Worm (Caenorhabditis elegans): ENCODE data around the gene csp-2.

csp-2 gene

ce11 chrIV:6279392-6279791 lies 28.1 kb upstream of the csp-2 start, which contains the start of gene sams-5:
TSS of gene sams-5 (minus strand) at chrIV:6279522.
- no peak for TF ChIP-seq efl-1 (GFP tag; optimal IDR thresholded peaks at IDR 0.05)
- no peak for TF ChIP-seq B0261.1 (tag; optimal IDR thresholded peaks at IDR 0.05)
- no peak for TF ChIP-seq hlh-26 (GFP tag; conservative IDR thresholded peaks at IDR 0.05)
- TF ChIP-seq B0336.3 (GFP tag; IDR thresholded peaks at IDR 0.05) = no peak
- no peak for TF ChIP-seq zim-3 (tag; optimal IDR thresholded peaks at IDR 0.05)
- TF ChIP-seq nfya-2 (GFP tag; IDR thresholded peaks at IDR 0.05) = no peak
- TF ChIP-seq mel-28 (tag; optimal IDR thresholded peaks at IDR 0.05; ENCODE audit: borderline replicate concordance) = no peak
- no peak for TF ChIP-seq chd-7 (tag; optimal IDR thresholded peaks at IDR 0.05)
- TF ChIP-seq B0019.2 (GFP tag; conservative IDR thresholded peaks at IDR 0.05) = no peak
- TF ChIP-seq F39B2.1 (GFP tag; IDR thresholded peaks at IDR 0.05) = no peak
- TF ChIP-seq rcor-1 (GFP tag; IDR thresholded peaks at IDR 0.05) = no peak
- TF ChIP-seq unc-62 (GFP tag; optimal IDR thresholded peaks at IDR 0.05) = no peak
- no peak for TF ChIP-seq somi-1 (GFP tag; optimal IDR thresholded peaks at IDR 0.05)

ce11 chrIV:6282143-6282542 lies 25.4 kb upstream of the csp-2 start, which contains the start of gene srv-32:
TSS of gene srv-32 (minus strand) at chrIV:6282243.
- TF ChIP-seq egl-44 (GFP tag; IDR thresholded peaks at IDR 0.05) (no peak), ceh-40 (GFP tag; IDR thresholded peaks at IDR 0.05) (no peak), F57C9.4 (tag; optimal IDR thresholded peaks at IDR 0.05) (no peak), B0035.1 (tag; optimal IDR thresholded peaks at IDR 0.05) (no peak), ceh-58 (GFP tag; IDR thresholded peaks at IDR 0.05) (no peak), ceh-79 (tag; optimal IDR thresholded peaks at IDR 0.05) (no peak), let-526 (GFP tag; IDR thresholded peaks at IDR 0.05) (no peak), sdz-38 (tag; optimal IDR thresholded peaks at IDR 0.05) (no peak), nfya-1 (tag; optimal IDR thresholded peaks at IDR 0.05; ENCODE audit: borderline replicate concordance, insufficient read depth) (no peak), efl-1 (GFP tag; optimal IDR thresholded peaks at IDR 0.05) (no peak), ceh-100 (GFP tag; IDR thresholded peaks at IDR 0.05) (no peak), B0019.2 (GFP tag; conservative IDR thresholded peaks at IDR 0.05) (no peak), chd-7 (tag; optimal IDR thresholded peaks at IDR 0.05) (no peak), ztf-25 (GFP tag; IDR thresholded peaks at IDR 0.05) (no peak), sea-2 (GFP tag; IDR thresholded peaks at IDR 0.05) (no peak), nfya-2 (GFP tag; IDR thresholded peaks at IDR 0.05) (no peak), aptf-2 (GFP tag; conservative IDR thresholded peaks at IDR 0.05) (no peak), ceh-91 (GFP tag; IDR thresholded peaks at IDR 0.05) (no peak), F52B5.7 (tag; optimal IDR thresholded peaks at IDR 0.05) (no peak)

ce11 chrIV:6284277-6284676 lies 23.3 kb upstream of the csp-2 start, which contains the start of gene ops-1:
TSS of gene ops-1 (minus strand) at chrIV:6284377.
- no peak for TF ChIP-seq atf-7 (tag; optimal IDR thresholded peaks at IDR 0.05)
- TF ChIP-seq dpl-1 (GFP tag; optimal IDR thresholded peaks at IDR 0.05) = no peak

- no peak for TF ChIP-seq ceh-58 (GFP tag; IDR thresholded peaks at IDR 0.05)
- TF ChIP-seq Y53F4B.3 (GFP tag; IDR thresholded peaks at IDR 0.05) = no peak
- no peak for TF ChIP-seq nhr-80 (tag; optimal IDR thresholded peaks at IDR 0.05)
- TF ChIP-seq xnd-1 (tag; optimal IDR thresholded peaks at IDR 0.05) = no peak
- TF ChIP-seq fkh-3 (tag; optimal IDR thresholded peaks at IDR 0.05) = no peak
- TF ChIP-seq ekl-4 (GFP tag; IDR thresholded peaks at IDR 0.05) = no peak
- no peak for TF ChIP-seq ceh-91 (GFP tag; IDR thresholded peaks at IDR 0.05)
- TF ChIP-seq somi-1 (GFP tag; optimal IDR thresholded peaks at IDR 0.05) = no peak
Measured at ce11 chrIV:6290741-6291140, 16.8 kb upstream of the csp-2 start, which contains the start of gene srv-24. TSS of gene srv-24 (minus strand) at chrIV:6290841.
